Worm (Caenorhabditis elegans) whole organism, L4 larva: ENCODE results near the gene glb-5.

Experiments used
- F37D6.2 ChIP-seq: sonication (generic microtip); optimal IDR thresholded peaks from 2 replicates; lab custom pipeline; 2016; ENCODE audit warnings: mild to moderate bottlenecking, missing genetic modification characterization, missing compliant biosample characterization
- F49E8.2 ChIP-seq: sonication (generic microtip); optimal IDR thresholded peaks from 2 replicates; lab custom pipeline; 2016; ENCODE audit warnings: missing compliant biosample characterization, mild to moderate bottlenecking, missing genetic modification characterization, borderline replicate concordance
- T20F7.1 ChIP-seq: fragments of 200-800 bp; sonication (Bioruptor generic); optimal IDR thresholded peaks from 2 replicates; lab custom pipeline; 2018; ENCODE audit warnings: mild to moderate bottlenecking, missing genetic modification characterization, missing compliant biosample characterization
- T26A8.4 ChIP-seq: fragments of 200-800 bp; sonication (Bioruptor generic); IDR thresholded peaks from 2 replicates; pipeline ENCODE4 v1.3.6; 2022; ENCODE audit warnings: missing genetic modification characterization, missing compliant biosample characterization
- Y48G9A.11 ChIP-seq: fragments of 200-800 bp; sonication (Bioruptor generic); IDR thresholded peaks from 2 replicates; pipeline ENCODE4 v1.3.6; 2022; ENCODE audit warnings: missing genetic modification reagents, missing genetic modification characterization, missing compliant biosample characterization
- Y5F2A.4 ChIP-seq: fragments of 200-800 bp; sonication (Bioruptor generic); optimal IDR thresholded peaks from 2 replicates; lab custom pipeline; 2018; ENCODE audit warnings: mild to moderate bottlenecking, missing genetic modification characterization, missing compliant biosample characterization
- ZK337.2 ChIP-seq: fragments of 200-800 bp; sonication (Bioruptor generic); IDR thresholded peaks from 2 replicates; pipeline ENCODE4 v1.3.6; 2022; ENCODE audit warnings: missing genetic modification reagents, missing genetic modification characterization, missing compliant biosample characterization
- aha-1 ChIP-seq: fragments of 150-350 bp; peaks from one replicate; lab custom pipeline; 2014; ENCODE audit warnings: missing biosample characterization, missing genetic modification characterization
- attf-4 ChIP-seq: sonication (generic microtip); optimal IDR thresholded peaks from 3 replicates; lab custom pipeline; 2017; ENCODE audit warnings: missing biosample characterization, missing genetic modification characterization
- ceh-44 ChIP-seq: fragments of 200-800 bp; sonication (Bioruptor generic); IDR thresholded peaks from 2 replicates; pipeline ENCODE4 v1.3.6; 2022; ENCODE audit warnings: missing genetic modification reagents, missing genetic modification characterization, missing compliant biosample characterization
- daf-12 ChIP-seq: fragments of 150-350 bp; optimal IDR thresholded peaks from 2 replicates; lab custom pipeline; 2014; ENCODE audit warnings: missing biosample characterization, missing genetic modification reagents, missing genetic modification characterization
- daf-16 ChIP-seq, 3 experiments: sonication (generic microtip); optimal IDR thresholded peaks; 2 replicates each; lab custom pipeline; 2016 to 2017; ENCODE audit warnings: missing genetic modification characterization in 3 of 3, missing genetic modification reagents in 3 of 3, mild to moderate bottlenecking in 2 of 3, missing compliant biosample characterization in 2 of 3, missing biosample characterization in 1 of 3, moderate library complexity in 1 of 3
- egl-43 ChIP-seq: fragments of 200-800 bp; sonication (Bioruptor generic); IDR thresholded peaks from 2 replicates; pipeline ENCODE4 v1.3.6; 2022; ENCODE audit warnings: missing genetic modification reagents, missing genetic modification characterization, missing compliant biosample characterization
- hlh-11 ChIP-seq: fragments of 200-800 bp; sonication (Bioruptor generic); optimal IDR thresholded peaks from 2 replicates; lab custom pipeline; 2018; ENCODE audit warnings: mild to moderate bottlenecking, missing genetic modification characterization, missing compliant biosample characterization
- hlh-30 ChIP-seq: sonication (generic microtip); optimal IDR thresholded peaks from 2 replicates; lab custom pipeline; 2017; ENCODE audit warnings: antibody characterized with exemption, mild to moderate bottlenecking, missing genetic modification characterization, missing compliant biosample characterization; ENCODE audit not compliant: insufficient read depth
- hmg-1.1 ChIP-seq: fragments of 200-800 bp; sonication (Bioruptor generic); IDR thresholded peaks from 2 replicates; pipeline ENCODE4 v1.3.6; 2022; ENCODE audit warnings: missing genetic modification reagents, missing genetic modification characterization, missing compliant biosample characterization
- lin-1 ChIP-seq: fragments of 200-800 bp; sonication (Bioruptor generic); IDR thresholded peaks from 2 replicates; pipeline ENCODE4 v1.3.6; 2022; ENCODE audit warnings: missing genetic modification reagents, missing genetic modification characterization, missing compliant biosample characterization
- lin-13 ChIP-seq: fragments of 150-350 bp; optimal IDR thresholded peaks from 2 replicates; lab custom pipeline; 2014; ENCODE audit warnings: missing biosample characterization, missing genetic modification reagents, missing genetic modification characterization
- lsy-2 ChIP-seq, 2 experiments: fragments of 150-350 bp in 1 of 2; sonication (generic microtip) in 1 of 2; optimal IDR thresholded peaks; 2 replicates each; lab custom pipeline; 2014 to 2017; ENCODE audit warnings: missing biosample characterization in 2 of 2, missing genetic modification characterization in 2 of 2
- madf-9 ChIP-seq: fragments of 200-800 bp; sonication (Bioruptor generic); conservative IDR thresholded peaks from 2 replicates; pipeline ENCODE4 v1.3.6; 2022; ENCODE audit warnings: missing genetic modification reagents, missing genetic modification characterization, missing compliant biosample characterization
- mep-1 ChIP-seq: fragments of 150-350 bp; sonication (generic microtip); optimal IDR thresholded peaks from 3 replicates; lab custom pipeline; 2014; ENCODE audit warnings: missing biosample characterization, missing genetic modification characterization
- mes-2 ChIP-seq: sonication (generic microtip); optimal IDR thresholded peaks from 2 replicates; lab custom pipeline; 2016; ENCODE audit warnings: missing genotype, mild to moderate bottlenecking, missing genetic modification characterization, missing compliant biosample characterization; ENCODE audit not compliant: poor library complexity, severe bottlenecking
- mxl-2 ChIP-seq: fragments of 200-800 bp; sonication (Bioruptor generic); conservative IDR thresholded peaks from 2 replicates; pipeline ENCODE4 v1.3.6; 2022; ENCODE audit warnings: missing genetic modification reagents, missing genetic modification characterization, missing compliant biosample characterization
- mxl-3 ChIP-seq: fragments of 200-800 bp; sonication (Bioruptor generic); optimal IDR thresholded peaks from 2 replicates; lab custom pipeline; 2018; ENCODE audit warnings: mild to moderate bottlenecking, missing genetic modification characterization, missing compliant biosample characterization
- nhr-102 ChIP-seq: sonication (generic microtip); optimal IDR thresholded peaks from 2 replicates; lab custom pipeline; 2016; ENCODE audit warnings: mild to moderate bottlenecking, missing genetic modification characterization, moderate library complexity, missing compliant biosample characterization
- nhr-111 ChIP-seq: fragments of 200-800 bp; sonication (Bioruptor generic); optimal IDR thresholded peaks from 2 replicates; lab custom pipeline; 2018; ENCODE audit warnings: mild to moderate bottlenecking, missing genetic modification characterization, missing compliant biosample characterization
- nhr-28 ChIP-seq: fragments of 150-350 bp; optimal IDR thresholded peaks from 2 replicates; lab custom pipeline; 2014; ENCODE audit warnings: missing biosample characterization, missing genetic modification characterization
- nhr-42 ChIP-seq: fragments of 200-800 bp; sonication (Bioruptor generic); IDR thresholded peaks from 2 replicates; pipeline ENCODE4 v1.3.6; 2022; ENCODE audit warnings: missing genetic modification characterization, missing compliant biosample characterization
- nhr-76 ChIP-seq: fragments of 150-350 bp; optimal IDR thresholded peaks from 2 replicates; lab custom pipeline; 2014; ENCODE audit warnings: missing biosample characterization, missing genetic modification characterization
- sdz-12 ChIP-seq: fragments of 200-800 bp; sonication (Bioruptor generic); optimal IDR thresholded peaks from 2 replicates; lab custom pipeline; 2018; ENCODE audit warnings: mild to moderate bottlenecking, missing genetic modification characterization, missing compliant biosample characterization
- snpc-1.2 ChIP-seq: fragments of 200-800 bp; sonication (Bioruptor generic); IDR thresholded peaks from 2 replicates; pipeline ENCODE4 v1.3.6; 2022; ENCODE audit warnings: missing genetic modification reagents, missing genetic modification characterization, missing compliant biosample characterization
- unc-130 ChIP-seq: sonication (generic microtip); optimal IDR thresholded peaks from 2 replicates; lab custom pipeline; 2016; ENCODE audit warnings: missing genetic modification reagents, missing genetic modification characterization, missing compliant biosample characterization
- unc-62 ChIP-seq, 3 experiments: fragments of 150-350 bp in 1 of 3; sonication (generic microtip); optimal IDR thresholded peaks in 2 of 3; peaks in 1 of 3; 1 replicate in 1 of 3; 2 replicates in 2 of 3; lab custom pipeline; 2014 to 2017; ENCODE audit warnings: missing biosample characterization in 3 of 3, missing genetic modification characterization in 3 of 3, missing genetic modification reagents in 3 of 3, missing genotype in 1 of 3
- vab-7 ChIP-seq: fragments of 200-800 bp; sonication (Bioruptor generic); IDR thresholded peaks from 2 replicates; pipeline ENCODE4 v1.3.6; 2022; ENCODE audit warnings: missing genetic modification reagents, missing genetic modification characterization, missing compliant biosample characterization
- zfp-3 ChIP-seq: fragments of 200-800 bp; sonication (Bioruptor generic); conservative IDR thresholded peaks from 2 replicates; pipeline ENCODE4 v1.3.6; 2022; ENCODE audit warnings: missing genetic modification reagents, missing genetic modification characterization, missing compliant biosample characterization

The glb-5 gene

ce11 chrV:5521735-5522241 lies 36.9 kb upstream of the glb-5 start, which contains the start of gene hir-1:
Gene hir-1 (plus strand): TSS chrV:5522139.
- TF ChIP-seq T26A8.4 (GFP tag; lab: Robert Waterston, UW) (0 out of 2 replicates have a peak, but pooled peaks have one; percentile 22), lsy-2 (tag; optimal IDR thresholded peaks at IDR 0.05; lab: Kevin White, UChicago) (peak in 1 of 2 experiments; percentile 4), lin-1 (GFP tag; lab: Robert Waterston, UW) (no peak), vab-7 (no peak), aha-1 (peak; percentile 97), Y5F2A.4 (GFP tag; lab: Kevin White, UChicago) (no peak)

DNA sequence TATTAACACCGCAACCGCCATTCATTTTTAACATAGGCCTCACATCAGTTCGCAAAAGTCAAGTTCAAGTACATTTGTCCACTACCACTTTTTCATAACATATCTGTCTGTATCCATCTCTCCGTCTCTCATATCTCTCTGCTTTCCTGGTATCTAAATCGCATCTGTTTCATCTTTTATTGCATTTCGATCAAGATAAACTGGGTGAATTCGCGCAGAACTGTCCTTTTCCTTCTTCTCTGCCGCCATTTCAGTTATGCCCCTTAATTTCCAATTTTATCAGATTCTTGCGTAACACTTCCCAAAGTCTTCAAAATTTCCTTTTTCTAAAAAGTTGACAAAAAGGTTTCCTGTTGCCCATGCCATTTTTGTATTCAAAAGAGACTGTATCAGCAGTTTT lies 35.4 kb upstream of the glb-5 start:
- TF ChIP-seq nhr-28 (tag; lab: Kevin White, UChicago), result peak; percentile 22
- TF ChIP-seq unc-62 (GFP tag; optimal IDR thresholded peaks at IDR 0.05 in 1 of 2; lab: Kevin White, UChicago), result peak in 1 of 2 experiments; percentile 83
- TF ChIP-seq unc-62 (tag; optimal IDR thresholded peaks at IDR 0.05; lab: Kevin White, UChicago), result no peak
- TF ChIP-seq madf-9 (GFP tag; lab: Robert Waterston, UW), result no peak

- TF ChIP-seq unc-62 (GFP tag; optimal IDR thresholded peaks at IDR 0.05 in 1 of 2; lab: Kevin White, UChicago) (peak in 1 of 2 experiments; percentile 80), unc-62 (tag; optimal IDR thresholded peaks at IDR 0.05; lab: Kevin White, UChicago) (no peak), aha-1 (peak; percentile 80), sdz-12 (no peak)
Measured at ce11 chrV:5525208-5525607, 33.5 kb upstream of the glb-5 start.

- TF ChIP-seq daf-16 (GFP tag; optimal IDR thresholded peaks at IDR 0.05; lab: Kevin White, UChicago) (no peak), daf-16 (tag; optimal IDR thresholded peaks at IDR 0.05; lab: Kevin White, UChicago) (no peak), unc-62 (GFP tag; optimal IDR thresholded peaks at IDR 0.05 in 1 of 2; lab: Kevin White, UChicago) (peak in 1 of 2 experiments; percentile 92), unc-62 (tag; optimal IDR thresholded peaks at IDR 0.05; lab: Kevin White, UChicago) (no peak), zfp-3 (GFP tag; lab: Robert Waterston, UW) (no peak)
- TF ChIP-seq, all 104 proteins: peak for 1
Measured at ce11 chrV:5527694-5528093, 31.0 kb upstream of the glb-5 start.

DNA sequence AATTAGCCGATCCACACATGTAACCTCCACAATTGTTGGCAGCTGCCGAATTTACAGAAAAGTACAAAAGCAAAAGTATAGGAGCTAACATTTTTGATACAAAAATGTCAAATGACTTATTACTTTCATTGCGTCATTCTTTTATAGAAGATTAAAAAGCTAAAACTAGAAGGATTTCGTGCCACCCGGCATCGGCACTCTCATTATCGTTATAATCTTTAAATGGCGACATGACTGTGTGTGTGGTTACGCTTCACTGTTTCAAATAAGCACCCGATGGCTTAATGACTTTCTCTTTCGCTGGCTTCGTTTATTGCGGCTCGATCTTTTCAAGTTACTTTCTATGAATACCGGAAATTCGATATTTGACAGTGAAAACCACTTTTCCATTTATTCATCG lies 24.9 kb upstream of the glb-5 start, which contains the start of gene grl-1:
Gene grl-1 (minus strand): TSS at position 101 of the 400 bp plus-strand sequence.
- TF ChIP-seq Y5F2A.4 (GFP tag; lab: Kevin White, UChicago) (no peak), nhr-102 (tag; lab: Kevin White, UChicago) (no peak), lin-13 (GFP tag; lab: Kevin White, UChicago) (no peak), F37D6.2 (tag; lab: Kevin White, UChicago) (no peak), aha-1 (no peak), attf-4 (no peak), mxl-3 (GFP tag; lab: Kevin White, UChicago) (no peak)
- TF ChIP-seq, all 104 proteins: peak for 0

DNA sequence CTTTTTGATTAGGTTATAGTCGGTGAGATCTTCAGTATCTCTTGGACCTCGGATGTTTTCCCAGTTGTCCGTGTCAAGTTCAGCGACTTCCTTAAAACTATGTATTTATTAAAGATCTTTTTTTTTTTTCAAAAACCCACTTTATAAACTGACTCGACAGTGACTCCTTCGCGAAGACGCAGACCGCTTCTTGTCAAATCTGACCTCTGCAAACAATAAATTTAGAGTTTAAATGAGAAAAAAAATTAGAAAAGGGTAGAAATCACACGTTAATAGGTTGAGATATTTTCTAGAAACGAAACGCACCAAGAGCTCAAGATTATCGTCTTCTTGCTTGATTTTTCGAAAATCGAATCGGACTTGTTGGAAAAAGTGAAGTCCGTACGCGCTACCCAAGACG lies 22.9 kb upstream of the glb-5 start, which contains the start of gene C24G6.8:
Gene C24G6.8 (minus strand): TSS at position 101 of the 400 bp plus-strand sequence.
- TF ChIP-seq nhr-28 (tag; lab: Kevin White, UChicago), result no peak
- no peak for TF ChIP-seq hlh-11
- peak in 1 of 2 experiments; percentile 3 for TF ChIP-seq unc-62 (GFP tag; optimal IDR thresholded peaks at IDR 0.05 in 1 of 2; lab: Kevin White, UChicago)
- no peak for TF ChIP-seq unc-62 (tag; optimal IDR thresholded peaks at IDR 0.05; lab: Kevin White, UChicago)

DNA sequence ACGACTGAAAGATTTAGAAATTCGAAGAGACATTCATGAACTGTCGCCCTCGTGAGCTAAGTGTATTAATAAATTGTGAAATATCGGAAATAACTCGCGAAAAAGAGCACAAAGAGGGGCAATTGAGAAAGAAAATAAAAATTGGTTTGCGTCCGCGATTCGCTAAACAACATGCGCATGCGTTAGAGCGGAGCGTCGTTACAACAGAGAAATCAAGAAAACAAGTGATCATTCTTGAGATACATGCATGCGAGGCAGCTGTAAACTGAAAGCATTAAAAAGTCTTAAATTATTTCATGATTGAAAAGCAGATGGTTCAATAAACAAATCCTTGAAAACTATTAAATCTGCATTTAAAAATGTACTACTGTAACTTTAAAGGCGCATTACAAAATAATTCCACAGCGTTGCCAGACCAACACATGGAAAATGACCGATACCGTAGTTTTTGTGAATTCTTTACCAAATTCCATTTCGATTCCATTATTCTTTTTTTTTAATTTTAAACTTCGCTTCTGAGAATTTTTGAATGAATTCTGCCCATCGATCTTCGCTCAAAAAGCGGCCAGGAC lies 22.4 kb upstream of the glb-5 start, which contains the start of the genes cox-16 and syp-2:
Gene cox-16 (minus strand): TSS at position 4 of the 572 bp plus-strand sequence.
Gene syp-2 (plus strand): TSS at position 248 of the 572 bp plus-strand sequence.
- TF ChIP-seq nhr-76, result no peak
- no peak for TF ChIP-seq egl-43 (GFP tag; lab: Robert Waterston, UW)
- TF ChIP-seq ZK337.2, result no peak
- no peak for TF ChIP-seq F49E8.2 (tag; lab: Kevin White, UChicago)
- no peak for TF ChIP-seq nhr-111 (GFP tag; lab: Kevin White, UChicago)
- TF ChIP-seq unc-130 (GFP tag; lab: Kevin White, UChicago), result peak; percentile 26
- TF ChIP-seq Y48G9A.11 (GFP tag; lab: Robert Waterston, UW), result peak; percentile 97
- TF ChIP-seq mep-1 (tag; lab: Kevin White, UChicago), result no peak
- no peak for TF ChIP-seq mxl-2 (GFP tag; lab: Robert Waterston, UW)
- no peak for TF ChIP-seq daf-12 (tag; lab: Kevin White, UChicago)
- TF ChIP-seq nhr-42 (GFP tag; lab: Robert Waterston, UW), result no peak
- 0 out of 2 replicates have a peak, but pooled peaks have one; percentile 32 for TF ChIP-seq hmg-1.1 (GFP tag; lab: Robert Waterston, UW)
- TF ChIP-seq hlh-30 (tag; lab: Kevin White, UChicago), result peak; percentile 18
- TF ChIP-seq snpc-1.2, result 0 out of 2 replicates have a peak, but pooled peaks have one; percentile 36
- peak; percentile 96 for TF ChIP-seq T20F7.1
- peak; percentile 8 for TF ChIP-seq mes-2 (tag; lab: Kevin White, UChicago)
- no peak for TF ChIP-seq ceh-44
